Worm (Caenorhabditis elegans) whole organism, L4/young adult: ENCODE data around the gene gbas-1.

ENCODE experiments used
- W03F9.2 ChIP-seq: fragments of 150-350 bp; optimal IDR thresholded peaks from 2 replicates; lab custom pipeline; 2014; ENCODE audit warnings: missing biosample characterization, missing genetic modification characterization
- dao-5 ChIP-seq: sonication (generic microtip); optimal IDR thresholded peaks from 2 replicates; lab custom pipeline; 2016; ENCODE audit warnings: missing genotype, missing genetic modification characterization, moderate library complexity, missing compliant biosample characterization
- him-1 ChIP-seq: sonication (generic microtip); optimal IDR thresholded peaks from 2 replicates; lab custom pipeline; 2016; ENCODE audit warnings: missing genotype, missing genetic modification reagents, missing genetic modification characterization, missing compliant biosample characterization

gbas-1 gene

ce11 chrII:2504431-2504928 lies at the start of gene gbas-1:
TSS of gene gbas-1 (plus strand) at chrII:2504878.
- TF ChIP-seq W03F9.2 (tag; lab: Kevin White, UChicago): no peak
- TF ChIP-seq him-1: no peak
- TF ChIP-seq dao-5 (tag; lab: Kevin White, UChicago): no peak

ce11 chrII:2455931-2456576 lies 48.6 kb upstream of the gbas-1 start:
- TF ChIP-seq him-1 (no peak), W03F9.2 (tag; lab: Kevin White, UChicago) (no peak), dao-5 (tag; lab: Kevin White, UChicago) (no peak)

ce11 chrII:2456973-2457372 lies 47.7 kb upstream of the gbas-1 start:
- no peak for TF ChIP-seq dao-5 (tag; lab: Kevin White, UChicago)
- TF ChIP-seq W03F9.2 (tag; lab: Kevin White, UChicago): no peak
- no peak for TF ChIP-seq him-1

- TF ChIP-seq W03F9.2 (tag; lab: Kevin White, UChicago) (no peak), him-1 (no peak), dao-5 (tag; lab: Kevin White, UChicago) (no peak)
These were observed 45.8 kb upstream of the gbas-1 start, which contains the start of gene pqn-42 for ce11 chrII:2458881-2459280. TSS of gene pqn-42 (minus strand) at chrII:2458981.

- TF ChIP-seq dao-5 (tag; lab: Kevin White, UChicago) (no peak), him-1 (no peak), W03F9.2 (tag; lab: Kevin White, UChicago) (no peak)
These were observed 35.8 kb upstream of the gbas-1 start for ce11 chrII:2468885-2469284.

ce11 chrII:2473270-2473669 lies 31.4 kb upstream of the gbas-1 start, which contains the start of gene tsr-1:
TSS of gene tsr-1 (minus strand) at chrII:2473370.
- no peak for TF ChIP-seq him-1
- TF ChIP-seq dao-5 (tag; lab: Kevin White, UChicago): no peak
- TF ChIP-seq W03F9.2 (tag; lab: Kevin White, UChicago): no peak

- TF ChIP-seq dao-5 (tag; lab: Kevin White, UChicago) (no peak), W03F9.2 (tag; lab: Kevin White, UChicago) (no peak), him-1 (no peak)
These were observed 26.1 kb upstream of the gbas-1 start, which contains the start of gene mnat-1 for ce11 chrII:2478543-2478942. TSS of gene mnat-1 (minus strand) at chrII:2478643.

- no peak for TF ChIP-seq W03F9.2 (tag; lab: Kevin White, UChicago)
- no peak for TF ChIP-seq dao-5 (tag; lab: Kevin White, UChicago)
- no peak for TF ChIP-seq him-1
These were observed 25.6 kb upstream of the gbas-1 start, which contains the start of gene F53G2.12 for ce11 chrII:2479047-2479446. TSS of gene F53G2.12 (minus strand) at chrII:2479090.

ce11 chrII:2480099-2480498 lies 24.6 kb upstream of the gbas-1 start, which contains the start of gene F53G2.3:
TSS of gene F53G2.3 (plus strand) at chrII:2480399.
- TF ChIP-seq him-1 (no peak), W03F9.2 (tag; lab: Kevin White, UChicago) (no peak), dao-5 (tag; lab: Kevin White, UChicago) (no peak)

ce11 chrII:2481621-2482020 lies 23.1 kb upstream of the gbas-1 start, which contains the start of gene F53G2.2:
TSS of gene F53G2.2 (plus strand) at chrII:2481921.
- TF ChIP-seq him-1 (no peak), W03F9.2 (tag; lab: Kevin White, UChicago) (no peak), dao-5 (tag; lab: Kevin White, UChicago) (no peak)

- no peak for TF ChIP-seq W03F9.2 (tag; lab: Kevin White, UChicago)
- no peak for TF ChIP-seq him-1
- TF ChIP-seq dao-5 (tag; lab: Kevin White, UChicago): no peak
These were observed 21.2 kb upstream of the gbas-1 start, which contains the start of gene F53G2.13 for ce11 chrII:2483507-2483906. TSS of gene F53G2.13 (plus strand) at chrII:2483807.

ce11 chrII:2488386-2488785 lies 16.3 kb upstream of the gbas-1 start, which contains the start of gene F53G2.1:
TSS of gene F53G2.1 (plus strand) at chrII:2488686.
- TF ChIP-seq dao-5 (tag; lab: Kevin White, UChicago) (no peak), him-1 (no peak), W03F9.2 (tag; lab: Kevin White, UChicago) (no peak)

- TF ChIP-seq dao-5 (tag; lab: Kevin White, UChicago) (no peak), W03F9.2 (tag; lab: Kevin White, UChicago) (no peak), him-1 (no peak)
These were observed 811 bp upstream of the gbas-1 start for ce11 chrII:2503703-2504430.

ce11 chrII:2518487-2518886 lies 13.8 kb downstream of the gbas-1 start:
- TF ChIP-seq dao-5 (tag; lab: Kevin White, UChicago) (no peak), him-1 (no peak), W03F9.2 (tag; lab: Kevin White, UChicago) (no peak)
